Fruit fly (Drosophila melanogaster): ENCODE data around the gene bgm.

Gene bgm

DNA sequence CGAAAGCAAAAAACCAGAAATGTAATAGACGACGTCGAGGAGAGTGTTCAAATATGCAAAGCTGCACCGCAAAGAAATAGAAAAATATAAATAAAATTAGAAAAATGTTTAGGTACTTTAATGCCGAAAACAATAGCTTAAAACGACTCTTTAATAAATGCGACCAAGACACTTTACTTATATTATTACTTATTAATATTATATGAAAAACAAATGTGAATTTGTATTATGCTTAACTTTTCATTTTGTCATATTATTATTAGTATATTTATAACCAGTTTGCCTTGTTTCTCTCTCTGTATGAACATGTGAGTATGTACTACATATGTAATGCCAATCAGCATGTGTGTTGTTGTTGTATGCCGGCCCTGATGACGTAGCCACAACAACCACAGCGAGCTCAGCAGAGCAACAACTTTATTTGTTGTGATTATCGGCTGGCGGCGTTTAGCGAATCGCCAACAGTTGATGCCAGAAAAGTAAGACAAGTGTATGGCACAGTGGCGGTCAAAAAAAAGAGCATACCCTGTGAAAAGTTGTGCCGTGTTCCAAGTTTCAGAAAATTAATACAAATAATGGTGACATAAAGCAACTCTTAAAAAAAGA, 9.4 kb downstream of the bgm start (continued):
- TF ChIP-seq CG8290 (GFP tag; optimal IDR thresholded peaks at IDR 0.05): peak; percentile 62
- TF ChIP-seq CG8290 (tag; optimal IDR thresholded peaks at IDR 0.05): peak in 1 of 2 experiments; percentile 93
- TF ChIP-seq klu (GFP tag; IDR thresholded peaks at IDR 0.05): peak; percentile 91
- TF ChIP-seq kah (GFP tag; optimal IDR thresholded peaks at IDR 0.05): peak; percentile 87
- TF ChIP-seq B-H2 (GFP tag; optimal IDR thresholded peaks at IDR 0.05): peak; percentile 78
- TF ChIP-seq CG13123 (GFP tag; optimal IDR thresholded peaks at IDR 0.05): peak; percentile 67
- TF ChIP-seq Ets97D (GFP tag; optimal IDR thresholded peaks at IDR 0.05): no peak
- TF ChIP-seq CG34376 (GFP tag; optimal IDR thresholded peaks at IDR 0.05): peak; percentile 3
- no peak for TF ChIP-seq CG16813 (GFP tag; IDR thresholded peaks at IDR 0.05; ENCODE audit: partially characterized antibody)
- peak; percentile 82 for TF ChIP-seq ro (GFP tag; IDR thresholded peaks at IDR 0.05)
- peak in 1 of 2 experiments; percentile 97 for TF ChIP-seq Eip74EF (GFP tag; optimal IDR thresholded peaks at IDR 0.05)
- TF ChIP-seq esg (GFP tag; conservative IDR thresholded peaks at IDR 0.05): peak; percentile 92
- TF ChIP-seq CHES-1-like (GFP tag; optimal IDR thresholded peaks at IDR 0.05): peak; percentile 31
- no peak for TF ChIP-seq btn (GFP tag; optimal IDR thresholded peaks at IDR 0.05)
- TF ChIP-seq CG6854 (GFP tag; optimal IDR thresholded peaks at IDR 0.05): peak; percentile 87
- TF ChIP-seq CG17802 (tag; optimal IDR thresholded peaks at IDR 0.05): peak; percentile 65
- TF ChIP-seq tap (tag; optimal IDR thresholded peaks at IDR 0.05): peak; percentile 96
- no peak for TF ChIP-seq Scr (GFP tag; IDR thresholded peaks at IDR 0.05; ENCODE audit: partially characterized antibody)
- TF ChIP-seq Mrtf (GFP tag; IDR thresholded peaks at IDR 0.05): peak; percentile 88
- peak; percentile 85 for TF ChIP-seq CG2202 (tag; optimal IDR thresholded peaks at IDR 0.05)
- TF ChIP-seq Trl (optimal IDR thresholded peaks at IDR 0.05): no peak
- TF ChIP-seq Trl (GFP tag; optimal IDR thresholded peaks at IDR 0.05): no peak
- peak; percentile 97 for TF ChIP-seq CG10147 (GFP tag; optimal IDR thresholded peaks at IDR 0.05)
- no peak for TF ChIP-seq Side (GFP tag; optimal IDR thresholded peaks at IDR 0.05)
- peak; percentile 51 for TF ChIP-seq CG12219 (GFP tag; optimal IDR thresholded peaks at IDR 0.05)
- TF ChIP-seq Meics (GFP tag; optimal IDR thresholded peaks at IDR 0.05): peak; percentile 97
- peak; percentile 33 for TF ChIP-seq grn (GFP tag; optimal IDR thresholded peaks at IDR 0.05)
- no peak for TF ChIP-seq CG13287 (GFP tag; IDR thresholded peaks at IDR 0.05; ENCODE audit: partially characterized antibody)
- TF ChIP-seq CG7963 (GFP tag; IDR thresholded peaks at IDR 0.05; ENCODE audit: partially characterized antibody): no peak
- TF ChIP-seq CG6175 (GFP tag; IDR thresholded peaks at IDR 0.05): peak; percentile 36; the same call in 2 of the 3 replicates
- TF ChIP-seq HLH4C (GFP tag; IDR thresholded peaks at IDR 0.05; ENCODE audit: partially characterized antibody): no peak
- peak; percentile 92 for TF ChIP-seq slbo (GFP tag; IDR thresholded peaks at IDR 0.05)
- peak; percentile 96 for TF ChIP-seq CG13296 (GFP tag; optimal IDR thresholded peaks at IDR 0.05)
- peak; percentile 55 for TF ChIP-seq CG3065 (GFP tag; optimal IDR thresholded peaks at IDR 0.05)
- peak; percentile 26 for TF ChIP-seq CG1792 (GFP tag; optimal IDR thresholded peaks at IDR 0.05)
- TF ChIP-seq CG4730 (GFP tag; IDR thresholded peaks at IDR 0.05): peak; percentile 88
- TF ChIP-seq CG14014 (GFP tag; IDR thresholded peaks at IDR 0.05): peak; percentile 88
- peak; percentile 79 for TF ChIP-seq Jarid2 (GFP tag; optimal IDR thresholded peaks at IDR 0.05)
- TF ChIP-seq CG31388 (GFP tag; optimal IDR thresholded peaks at IDR 0.05): peak; percentile 20
- peak; percentile 97 for TF ChIP-seq CG31441 (GFP tag; IDR thresholded peaks at IDR 0.05)
- TF ChIP-seq B-H1 (GFP tag; IDR thresholded peaks at IDR 0.05): peak; percentile 91
- TF ChIP-seq CG10654 (GFP tag; optimal IDR thresholded peaks at IDR 0.05): peak; percentile 82
- peak; percentile 90 for TF ChIP-seq odd (GFP tag; optimal IDR thresholded peaks at IDR 0.05)
- 0 out of 2 replicates have a peak, but pooled peaks have one; percentile 65 for TF ChIP-seq bowl (GFP tag; IDR thresholded peaks at IDR 0.05)
- peak; percentile 97 for TF ChIP-seq CG12391 (tag; optimal IDR thresholded peaks at IDR 0.05)
- TF ChIP-seq CG6791 (GFP tag; IDR thresholded peaks at IDR 0.05; ENCODE audit: partially characterized antibody): no peak
- TF ChIP-seq Tbp (GFP tag; optimal IDR thresholded peaks at IDR 0.05): no peak
- TF ChIP-seq en (GFP tag; optimal IDR thresholded peaks at IDR 0.05): peak; percentile 12
- peak; percentile 80 for TF ChIP-seq CG30020 (tag; optimal IDR thresholded peaks at IDR 0.05)
- peak; percentile 58 for TF ChIP-seq CG1603 (tag; optimal IDR thresholded peaks at IDR 0.05)

All from whole organism, embryonic.